Fruit fly (Drosophila melanogaster) whole organism, prepupa: ENCODE data around the gene tst.
A peak's percentile ranks its signal among the peaks of the same experiment; 100 is the strongest.

ENCODE experiments used
- CG10631 ChIP-seq: fragments of 200-800 bp; sonication (Bioruptor generic); optimal IDR thresholded peaks from 2 replicates; lab custom pipeline; 2016; ENCODE audit warnings: missing biosample characterization, missing genetic modification characterization
- CG10669 ChIP-seq: fragments of 200-800 bp; sonication (Bioruptor generic); optimal IDR thresholded peaks from 3 replicates; lab custom pipeline; 2018; ENCODE audit warnings: missing biosample characterization, mild to moderate bottlenecking, missing genetic modification characterization, moderate library complexity
- CG11294 ChIP-seq: fragments of 200-800 bp; sonication (Bioruptor generic); IDR thresholded peaks from 2 replicates; pipeline ENCODE4 v1.3.6; 2022; ENCODE audit warnings: missing biosample characterization, missing genetic modification characterization
- CG11762 ChIP-seq: fragments of 200-800 bp; sonication (Bioruptor generic); optimal IDR thresholded peaks from 3 replicates; lab custom pipeline; 2016; ENCODE audit warnings: missing biosample characterization, missing genetic modification characterization; ENCODE audit not compliant: insufficient read depth
- CG15336 ChIP-seq: fragments of 200-800 bp; sonication (Bioruptor generic); IDR thresholded peaks from 2 replicates; pipeline ENCODE4 v1.3.6; 2022; ENCODE audit warnings: missing biosample characterization, missing genetic modification characterization
- CG3032 ChIP-seq: fragments of 200-800 bp; optimal IDR thresholded peaks from 2 replicates; lab custom pipeline; 2019; ENCODE audit warnings: missing biosample characterization, mild to moderate bottlenecking, missing genetic modification characterization, moderate library complexity
- CG31627 ChIP-seq: fragments of 200-800 bp; sonication (Bioruptor generic); optimal IDR thresholded peaks from 3 replicates; lab custom pipeline; 2016; ENCODE audit warnings: missing biosample characterization, missing genetic modification characterization
- CG32006 ChIP-seq: fragments of 200-800 bp; sonication (Bioruptor generic); optimal IDR thresholded peaks from 3 replicates; lab custom pipeline; 2017; ENCODE audit warnings: missing biosample characterization, mild to moderate bottlenecking, missing genetic modification characterization
- CG34406 ChIP-seq: fragments of 200-800 bp; sonication (Bioruptor generic); optimal IDR thresholded peaks from 3 replicates; lab custom pipeline; 2016; ENCODE audit warnings: missing biosample characterization, missing genetic modification characterization
- CG6163 ChIP-seq: fragments of 200-800 bp; sonication (Bioruptor generic); IDR thresholded peaks from 3 replicates; pipeline ENCODE4 v1.3.6; 2022; ENCODE audit warnings: missing biosample characterization, missing genetic modification characterization
- CG6276 ChIP-seq: fragments of 200-800 bp; sonication (Bioruptor generic); optimal IDR thresholded peaks from 2 replicates; lab custom pipeline; 2017; ENCODE audit warnings: missing biosample characterization, mild to moderate bottlenecking, missing genetic modification characterization
- CG6792 ChIP-seq: fragments of 200-800 bp; sonication (Bioruptor generic); optimal IDR thresholded peaks from 3 replicates; lab custom pipeline; 2016; ENCODE audit warnings: missing biosample characterization, missing genetic modification characterization
- CG6808 ChIP-seq: fragments of 200-800 bp; sonication (Bioruptor generic); optimal IDR thresholded peaks from 3 replicates; lab custom pipeline; 2017; ENCODE audit warnings: missing biosample characterization, missing genetic modification characterization, mild to moderate bottlenecking, moderate library complexity, missing genetic modification reagents
- CG6854 ChIP-seq: fragments of 200-800 bp; sonication (Bioruptor generic); optimal IDR thresholded peaks from 2 replicates; lab custom pipeline; 2017; ENCODE audit warnings: missing biosample characterization, mild to moderate bottlenecking, missing genetic modification characterization
- CG8119 ChIP-seq: fragments of 200-800 bp; sonication (Bioruptor generic); IDR thresholded peaks from 3 replicates; pipeline ENCODE4 v1.3.6; 2022; ENCODE audit warnings: missing biosample characterization, missing genetic modification characterization
- CG8319 ChIP-seq: fragments of 200-800 bp; sonication (Bioruptor generic); optimal IDR thresholded peaks from 3 replicates; lab custom pipeline; 2016; ENCODE audit warnings: missing biosample characterization, missing genetic modification characterization
- CG8632 ChIP-seq: fragments of 200-800 bp; sonication (Bioruptor generic); optimal IDR thresholded peaks from 3 replicates; lab custom pipeline; 2016; ENCODE audit warnings: missing biosample characterization, missing genetic modification characterization
- Eip75B ChIP-seq: fragments of 200-800 bp; sonication (Bioruptor generic); optimal IDR thresholded peaks from 3 replicates; lab custom pipeline; 2016; ENCODE audit warnings: missing biosample characterization, missing genetic modification characterization
- Ets21C ChIP-seq: fragments of 200-800 bp; sonication (Bioruptor generic); optimal IDR thresholded peaks from 3 replicates; lab custom pipeline; 2016; ENCODE audit warnings: missing biosample characterization, missing genetic modification characterization
- Gug ChIP-seq: fragments of 200-800 bp; sonication (Bioruptor generic); IDR thresholded peaks from 2 replicates; pipeline ENCODE4 v1.3.6; 2022; ENCODE audit warnings: missing biosample characterization, missing genetic modification characterization
- Lpt ChIP-seq: fragments of 200-800 bp; sonication (Bioruptor generic); optimal IDR thresholded peaks from 3 replicates; lab custom pipeline; 2016; ENCODE audit warnings: missing biosample characterization, missing genetic modification characterization
- Smox ChIP-seq: fragments of 200-800 bp; sonication (Bioruptor generic); optimal IDR thresholded peaks from 3 replicates; lab custom pipeline; 2016; ENCODE audit warnings: missing biosample characterization, missing genetic modification characterization
- achi ChIP-seq: fragments of 200-800 bp; sonication (Bioruptor generic); optimal IDR thresholded peaks from 3 replicates; lab custom pipeline; 2016; ENCODE audit warnings: missing biosample characterization, missing genetic modification characterization
- dac ChIP-seq: fragments of 200-800 bp; sonication (Bioruptor generic); optimal IDR thresholded peaks from 2 replicates; lab custom pipeline; 2017; ENCODE audit warnings: missing biosample characterization, mild to moderate bottlenecking, missing genetic modification characterization
- dsx ChIP-seq: fragments of 200-800 bp; optimal IDR thresholded peaks from 3 replicates; lab custom pipeline; 2019; ENCODE audit warnings: missing biosample characterization, mild to moderate bottlenecking, missing genetic modification characterization, moderate library complexity; ENCODE audit not compliant: poor library complexity, severe bottlenecking
- eg ChIP-seq: fragments of 200-800 bp; sonication (Bioruptor generic); IDR thresholded peaks from 3 replicates; pipeline ENCODE4 v1.3.6; 2022; ENCODE audit warnings: missing biosample characterization, missing genetic modification characterization
- esn ChIP-seq: fragments of 200-800 bp; sonication (Bioruptor generic); optimal IDR thresholded peaks from 2 replicates; lab custom pipeline; 2016; ENCODE audit warnings: missing biosample characterization, mild to moderate bottlenecking, missing genetic modification characterization, moderate library complexity
- fd59A ChIP-seq: fragments of 200-800 bp; sonication (Bioruptor generic); optimal IDR thresholded peaks from 2 replicates; lab custom pipeline; 2017; ENCODE audit warnings: missing biosample characterization, mild to moderate bottlenecking, missing genetic modification characterization, missing genetic modification reagents
- fkh ChIP-seq: fragments of 200-800 bp; sonication (Bioruptor generic); optimal IDR thresholded peaks from 3 replicates; lab custom pipeline; 2017; ENCODE audit warnings: missing biosample characterization, mild to moderate bottlenecking, missing genetic modification characterization, moderate library complexity
- lz ChIP-seq: fragments of 200-800 bp; sonication (Bioruptor generic); optimal IDR thresholded peaks from 3 replicates; lab custom pipeline; 2016; ENCODE audit warnings: missing biosample characterization, missing genetic modification characterization
- net ChIP-seq: fragments of 200-800 bp; sonication (Bioruptor generic); optimal IDR thresholded peaks from 3 replicates; lab custom pipeline; 2016; ENCODE audit warnings: missing biosample characterization, missing genetic modification characterization
- salr ChIP-seq, 2 experiments: fragments of 200-800 bp; sonication (Bioruptor generic); optimal IDR thresholded peaks; 3 replicates each; lab custom pipeline; 2016 to 2018; ENCODE audit warnings: missing biosample characterization in 2 of 2, missing genetic modification characterization in 2 of 2, mild to moderate bottlenecking in 1 of 2

Gene tst

dm6 chr3R:23818879-23819408, 46.3 kb upstream of the tst start, which contains the start of the genes CG33111 and eIF4G2 (continued):
- TF ChIP-seq CG6808 (GFP tag; lab: Kevin White, UChicago) (peak; percentile 68), CG6276 (GFP tag; lab: Kevin White, UChicago) (peak; percentile 63), CG34406 (GFP tag; lab: Kevin White, UChicago) (no peak), CG6163 (0 out of 3 replicates have a peak, but pooled peaks have one; percentile 15), CG8632 (GFP tag; lab: Kevin White, UChicago) (no peak), CG10669 (GFP tag; lab: Kevin White, UChicago) (peak; percentile 8), esn (GFP tag; lab: Kevin White, UChicago) (no peak), CG8319 (GFP tag; lab: Kevin White, UChicago) (no peak)

DNA sequence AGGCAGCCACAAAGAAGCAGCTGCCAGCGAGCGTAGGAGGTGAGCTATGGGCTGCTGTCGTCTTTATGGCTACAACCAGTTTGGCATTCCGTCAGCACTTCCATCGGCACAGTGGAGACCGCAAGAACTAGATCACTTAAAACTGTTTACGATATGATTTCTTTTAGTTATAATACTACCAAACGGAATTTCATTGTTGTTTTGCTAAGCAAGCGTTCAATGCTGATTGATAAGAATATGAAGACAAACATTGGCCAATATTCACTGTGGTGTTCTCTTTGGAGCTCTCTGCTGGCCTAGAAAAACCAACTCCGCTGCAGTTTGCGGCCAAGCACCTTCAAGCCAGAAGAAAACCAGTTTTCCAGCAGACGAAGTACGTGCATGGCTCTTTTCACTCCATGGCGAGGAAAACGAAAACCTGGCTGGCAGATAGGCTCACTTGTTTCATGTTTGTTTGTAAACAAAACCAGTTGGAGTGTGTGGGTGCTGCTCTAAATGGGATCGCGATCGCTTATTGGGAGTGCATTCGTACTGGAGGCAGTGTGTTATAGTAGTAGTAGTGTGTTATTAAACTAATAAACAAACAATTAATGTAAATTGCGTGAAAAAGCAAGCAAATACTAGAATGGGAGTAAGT, 45.0 kb upstream of the tst start:
- TF ChIP-seq CG10631 (GFP tag; lab: Kevin White, UChicago) (peak; percentile 63), fkh (GFP tag; lab: Kevin White, UChicago) (peak; percentile 68), CG11294 (peak; percentile 60), lz (no peak), CG3032 (tag; lab: Kevin White, UChicago) (no peak), Lpt (GFP tag; lab: Kevin White, UChicago) (peak; percentile 73), Gug (GFP tag; lab: Robert Waterston, UW) (peak; percentile 64), CG8119 (GFP tag; lab: Robert Waterston, UW) (peak; percentile 77), dac (GFP tag; lab: Kevin White, UChicago) (peak; percentile 59), CG6163 (peak; percentile 83), dsx (peak; percentile 49), Smox (GFP tag; lab: Kevin White, UChicago) (no peak), CG8632 (GFP tag; lab: Kevin White, UChicago) (peak; percentile 25), Eip75B (GFP tag; lab: Kevin White, UChicago) (no peak), eg (peak; percentile 85), net (no peak), salr (GFP tag; optimal IDR thresholded peaks at IDR 0.05; lab: Kevin White, UChicago) (peak in 1 of 2 experiments; percentile 54), fd59A (GFP tag; lab: Kevin White, UChicago) (peak; percentile 48), CG15336 (GFP tag; lab: Robert Waterston, UW) (peak; percentile 88), CG31627 (no peak)

dm6 chr3R:23803668-23804067, 31.0 kb upstream of the tst start, which contains the start of gene CG34355:
TSS of gene CG34355 (plus strand) at chr3R:23803859.
- TF ChIP-seq fd59A (GFP tag; lab: Kevin White, UChicago) (peak; percentile 12), Smox (GFP tag; lab: Kevin White, UChicago) (no peak), salr (GFP tag; optimal IDR thresholded peaks at IDR 0.05; lab: Kevin White, UChicago) (peak in 1 of 2 experiments; percentile 6), achi (GFP tag; lab: Kevin White, UChicago) (peak; percentile 78)

DNA sequence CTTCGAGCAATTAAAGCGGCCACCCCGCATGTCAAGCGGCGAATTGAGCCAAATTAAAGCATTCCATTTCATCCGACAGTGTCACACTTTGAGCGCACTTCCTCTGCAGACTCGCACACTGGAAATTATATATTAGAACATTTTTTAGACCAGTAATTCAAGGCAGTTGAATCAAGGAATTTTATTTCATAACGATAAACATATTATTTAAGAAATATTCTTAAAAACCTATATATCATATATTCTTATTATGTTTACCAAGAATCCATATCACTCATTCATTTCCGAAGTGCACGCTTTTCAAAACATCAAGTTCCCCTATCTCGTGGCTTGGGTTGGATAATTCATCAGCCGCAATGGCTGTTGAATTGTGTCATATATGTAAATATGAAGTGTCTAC, 18.8 kb upstream of the tst start:
- TF ChIP-seq eg (no peak), CG15336 (GFP tag; lab: Robert Waterston, UW) (peak; percentile 46; the same call in 1 of the 2 replicates), CG32006 (GFP tag; lab: Kevin White, UChicago) (no peak), CG11762 (GFP tag; lab: Kevin White, UChicago) (peak; percentile 2), Lpt (GFP tag; lab: Kevin White, UChicago) (peak; percentile 20), CG10631 (GFP tag; lab: Kevin White, UChicago) (peak; percentile 46), CG3032 (tag; lab: Kevin White, UChicago) (peak; percentile 61), CG8632 (GFP tag; lab: Kevin White, UChicago) (no peak), CG6808 (GFP tag; lab: Kevin White, UChicago) (no peak), CG6792 (GFP tag; lab: Kevin White, UChicago) (peak; percentile 15), esn (GFP tag; lab: Kevin White, UChicago) (peak; percentile 43), CG6163 (peak; percentile 66; the same call in 2 of the 3 replicates), fd59A (GFP tag; lab: Kevin White, UChicago) (peak; percentile 27), Ets21C (no peak), CG6854 (no peak)
